Worm (Caenorhabditis elegans) whole organism, late embryonic: Measurements from ENCODE around the gene emb-5.

ENCODE experiments used
- C08G9.2 ChIP-seq: sonication (generic microtip); optimal IDR thresholded peaks from 2 replicates; lab custom pipeline; 2016; ENCODE audit warnings: mild to moderate bottlenecking, missing genetic modification characterization, moderate library complexity, missing compliant biosample characterization
- C38D4.7 ChIP-seq: fragments of 200-800 bp; sonication (Bioruptor generic); optimal IDR thresholded peaks from 2 replicates; lab custom pipeline; 2018; ENCODE audit warnings: mild to moderate bottlenecking, missing genetic modification characterization, moderate library complexity, missing compliant biosample characterization
- T23F11.4 ChIP-seq: fragments of 200-800 bp; sonication (Bioruptor generic); optimal IDR thresholded peaks from 2 replicates; lab custom pipeline; 2018; ENCODE audit warnings: mild to moderate bottlenecking, missing genetic modification characterization, missing compliant biosample characterization
- ahr-1 ChIP-seq: sonication (generic microtip); optimal IDR thresholded peaks from 2 replicates; lab custom pipeline; 2016; ENCODE audit warnings: missing genetic modification characterization, missing compliant biosample characterization
- ama-1 ChIP-seq: fragments of 150-350 bp; optimal IDR thresholded peaks from 2 replicates; lab custom pipeline; 2014
- ceh-18 ChIP-seq: sonication (generic microtip); optimal IDR thresholded peaks from 2 replicates; lab custom pipeline; 2016; ENCODE audit warnings: missing genetic modification characterization, missing compliant biosample characterization
- ceh-19 ChIP-seq: fragments of 200-800 bp; sonication (Bioruptor generic); optimal IDR thresholded peaks from 2 replicates; lab custom pipeline; 2018; ENCODE audit warnings: mild to moderate bottlenecking, missing genetic modification characterization, missing compliant biosample characterization
- ceh-2 ChIP-seq: sonication (generic microtip); optimal IDR thresholded peaks from 2 replicates; lab custom pipeline; 2016; ENCODE audit warnings: missing genotype, missing genetic modification characterization, missing compliant biosample characterization
- ceh-22 ChIP-seq: sonication (generic microtip); optimal IDR thresholded peaks from 2 replicates; lab custom pipeline; 2017; ENCODE audit warnings: missing biosample characterization, missing genetic modification characterization
- ceh-30 ChIP-seq: fragments of 150-350 bp; optimal IDR thresholded peaks from 2 replicates; lab custom pipeline; 2014; ENCODE audit warnings: missing biosample characterization, missing genetic modification characterization
- ceh-31 ChIP-seq: sonication (generic microtip); optimal IDR thresholded peaks from 2 replicates; lab custom pipeline; 2016; ENCODE audit warnings: missing genetic modification characterization, missing compliant biosample characterization
- ceh-45 ChIP-seq: fragments of 200-800 bp; sonication (Bioruptor generic); IDR thresholded peaks from 2 replicates; pipeline ENCODE4 v1.3.6; 2022; ENCODE audit warnings: missing genetic modification reagents, missing genetic modification characterization, missing compliant biosample characterization
- ceh-48 ChIP-seq: sonication (generic microtip); optimal IDR thresholded peaks from 2 replicates; lab custom pipeline; 2016; ENCODE audit warnings: missing genetic modification characterization, inconsistent platforms, missing compliant biosample characterization
- ceh-6 ChIP-seq: fragments of 200-800 bp; sonication (Bioruptor generic); optimal IDR thresholded peaks from 2 replicates; lab custom pipeline; 2018; ENCODE audit warnings: mild to moderate bottlenecking, missing genetic modification characterization, missing compliant biosample characterization
- che-1 ChIP-seq: sonication (generic microtip); optimal IDR thresholded peaks from 2 replicates; lab custom pipeline; 2016; ENCODE audit warnings: mild to moderate bottlenecking, missing genetic modification characterization, missing compliant biosample characterization
- dmd-4 ChIP-seq: sonication (generic microtip); optimal IDR thresholded peaks from 2 replicates; lab custom pipeline; 2016; ENCODE audit warnings: borderline replicate concordance, missing genetic modification characterization, missing compliant biosample characterization
- dve-1 ChIP-seq: sonication (generic microtip); optimal IDR thresholded peaks from 2 replicates; lab custom pipeline; 2017; ENCODE audit warnings: antibody characterized with exemption, mild to moderate bottlenecking, missing genetic modification characterization, missing compliant biosample characterization
- elt-2 ChIP-seq: sonication (generic microtip); optimal IDR thresholded peaks from 2 replicates; lab custom pipeline; 2016; ENCODE audit warnings: missing genetic modification reagents, missing genetic modification characterization, missing compliant biosample characterization
- elt-4 ChIP-seq: sonication (generic microtip); optimal IDR thresholded peaks from 2 replicates; lab custom pipeline; 2016; ENCODE audit warnings: missing genetic modification characterization, missing compliant biosample characterization
- ets-4 ChIP-seq: sonication (generic microtip); optimal IDR thresholded peaks from 2 replicates; lab custom pipeline; 2016; ENCODE audit warnings: missing genetic modification characterization, missing compliant biosample characterization
- eyg-1 ChIP-seq: sonication (generic microtip); optimal IDR thresholded peaks from 2 replicates; lab custom pipeline; 2016; ENCODE audit warnings: missing genotype, missing genetic modification characterization, missing compliant biosample characterization
- fax-1 ChIP-seq: sonication (generic microtip); optimal IDR thresholded peaks from 2 replicates; lab custom pipeline; 2016; ENCODE audit warnings: missing genotype, missing genetic modification characterization, missing compliant biosample characterization
- fkh-10 ChIP-seq: fragments of 150-350 bp; optimal IDR thresholded peaks from 2 replicates; lab custom pipeline; 2014; ENCODE audit warnings: missing biosample characterization, missing genetic modification reagents, missing genetic modification characterization
- gmeb-2 ChIP-seq: sonication (generic microtip); optimal IDR thresholded peaks from 2 replicates; lab custom pipeline; 2016; ENCODE audit warnings: missing genetic modification characterization, inconsistent platforms, missing compliant biosample characterization
- hlh-15 ChIP-seq: sonication (generic microtip); optimal IDR thresholded peaks from 2 replicates; lab custom pipeline; 2016; ENCODE audit warnings: missing genetic modification characterization, missing compliant biosample characterization
- hlh-30 ChIP-seq: sonication (generic microtip); optimal IDR thresholded peaks from 2 replicates; lab custom pipeline; 2017; ENCODE audit warnings: antibody characterized with exemption, missing genetic modification characterization, missing compliant biosample characterization; ENCODE audit not compliant: insufficient read depth
- hlh-6 ChIP-seq: sonication (generic microtip); optimal IDR thresholded peaks from 2 replicates; lab custom pipeline; 2016; ENCODE audit warnings: missing genotype, missing genetic modification characterization, missing compliant biosample characterization
- lim-6 ChIP-seq: sonication (generic microtip); optimal IDR thresholded peaks from 2 replicates; lab custom pipeline; 2016; ENCODE audit warnings: missing genetic modification characterization, missing compliant biosample characterization
- lin-11 ChIP-seq: fragments of 200-800 bp; sonication (Bioruptor generic); optimal IDR thresholded peaks from 2 replicates; lab custom pipeline; 2018; ENCODE audit warnings: mild to moderate bottlenecking, missing genetic modification characterization, missing compliant biosample characterization
- madf-2 ChIP-seq: sonication (generic microtip); optimal IDR thresholded peaks from 2 replicates; lab custom pipeline; 2017; ENCODE audit warnings: missing genetic modification characterization, missing compliant biosample characterization
- mec-3 ChIP-seq: sonication (generic microtip); optimal IDR thresholded peaks from 2 replicates; lab custom pipeline; 2016; ENCODE audit warnings: borderline replicate concordance, missing genetic modification characterization, missing compliant biosample characterization
- nfya-1 ChIP-seq: sonication (generic microtip); optimal IDR thresholded peaks from 2 replicates; lab custom pipeline; 2017; ENCODE audit warnings: missing genetic modification characterization, mild to moderate bottlenecking, missing compliant biosample characterization, antibody characterized with exemption, moderate library complexity
- npax-4 ChIP-seq: sonication (generic microtip); optimal IDR thresholded peaks from 2 replicates; lab custom pipeline; 2016; ENCODE audit warnings: missing genetic modification characterization, missing compliant biosample characterization
- pat-9 ChIP-seq: fragments of 200-800 bp; sonication (Bioruptor generic); optimal IDR thresholded peaks from 2 replicates; lab custom pipeline; 2018; ENCODE audit warnings: mild to moderate bottlenecking, missing genetic modification characterization, moderate library complexity, missing compliant biosample characterization
- pax-1 ChIP-seq: fragments of 150-350 bp; optimal IDR thresholded peaks from 2 replicates; lab custom pipeline; 2014; ENCODE audit warnings: missing biosample characterization, missing genetic modification characterization
- pha-2 ChIP-seq: sonication (generic microtip); optimal IDR thresholded peaks from 2 replicates; lab custom pipeline; 2017; ENCODE audit warnings: mild to moderate bottlenecking, missing genetic modification characterization, missing compliant biosample characterization
- pqm-1 ChIP-seq: sonication (generic microtip); optimal IDR thresholded peaks from 2 replicates; lab custom pipeline; 2016; ENCODE audit warnings: missing genetic modification characterization, missing compliant biosample characterization
- ref-2 ChIP-seq: sonication (generic microtip); optimal IDR thresholded peaks from 2 replicates; lab custom pipeline; 2016; ENCODE audit warnings: missing genetic modification characterization, missing compliant biosample characterization
- rnt-1 ChIP-seq: sonication (generic microtip); optimal IDR thresholded peaks from 2 replicates; lab custom pipeline; 2016; ENCODE audit warnings: missing genetic modification characterization, missing compliant biosample characterization
- sdc-2 ChIP-seq: sonication (generic microtip); optimal IDR thresholded peaks from 2 replicates; lab custom pipeline; 2016; ENCODE audit warnings: missing genotype, missing genetic modification characterization, missing compliant biosample characterization
- sox-2 ChIP-seq: fragments of 200-800 bp; sonication (Bioruptor generic); IDR thresholded peaks from 2 replicates; pipeline ENCODE4 v1.3.6; 2022; ENCODE audit warnings: missing genetic modification reagents, missing genetic modification characterization, missing compliant biosample characterization
- tbx-2 ChIP-seq: sonication (generic microtip); optimal IDR thresholded peaks from 2 replicates; lab custom pipeline; 2016; ENCODE audit warnings: missing genetic modification characterization, missing compliant biosample characterization
- tbx-7 ChIP-seq: sonication (generic microtip); optimal IDR thresholded peaks from 2 replicates; lab custom pipeline; 2016; ENCODE audit warnings: missing genotype, missing genetic modification characterization, missing compliant biosample characterization
- unc-3 ChIP-seq, 2 experiments: fragments of 200-800 bp in 1 of 2; sonication (Bioruptor generic) in 1 of 2; sonication (generic microtip) in 1 of 2; conservative IDR thresholded peaks in 1 of 2; optimal IDR thresholded peaks in 1 of 2; 2 replicates each; pipeline versions ENCODE4 v1.3.6 to Lab custom; 2016 to 2022; ENCODE audit warnings: missing compliant biosample characterization in 2 of 2, missing genetic modification characterization in 2 of 2, missing genetic modification reagents in 1 of 2
- unc-42 ChIP-seq: sonication (generic microtip); optimal IDR thresholded peaks from 2 replicates; lab custom pipeline; 2016; ENCODE audit warnings: missing genotype, missing genetic modification characterization, missing compliant biosample characterization
- unc-55 ChIP-seq: sonication (generic microtip); optimal IDR thresholded peaks from 2 replicates; lab custom pipeline; 2017; ENCODE audit warnings: missing biosample characterization, missing genetic modification reagents, missing genetic modification characterization
- unc-86 ChIP-seq: sonication (generic microtip); optimal IDR thresholded peaks from 2 replicates; lab custom pipeline; 2016; ENCODE audit warnings: missing genetic modification characterization, missing compliant biosample characterization
- zip-5 ChIP-seq: sonication (generic microtip); optimal IDR thresholded peaks from 2 replicates; lab custom pipeline; 2016; ENCODE audit warnings: missing genetic modification characterization, missing compliant biosample characterization
- ztf-16 ChIP-seq: sonication (generic microtip); optimal IDR thresholded peaks from 2 replicates; lab custom pipeline; 2017; ENCODE audit warnings: missing genetic modification characterization, missing compliant biosample characterization

emb-5 gene

ce11 chrIII:4695057-4695456 lies 25.4 kb downstream of the emb-5 start, which contains the start of gene T04A8.7:
Gene T04A8.7 (plus strand): TSS chrIII:4695357.
- TF ChIP-seq hlh-30 (tag; lab: Kevin White, UChicago) = no peak
- no peak for TF ChIP-seq madf-2 (tag; lab: Kevin White, UChicago)
- no peak for TF ChIP-seq rnt-1 (tag; lab: Kevin White, UChicago)
- no peak for TF ChIP-seq ets-4

ce11 chrIII:4693695-4694094 lies 26.8 kb downstream of the emb-5 start, which contains the start of gene T04A8.8:
Gene T04A8.8 (plus strand): TSS chrIII:4693995.
- TF ChIP-seq C08G9.2 = no peak
- no peak for TF ChIP-seq ceh-6
- no peak for TF ChIP-seq zip-5
- TF ChIP-seq ceh-22 (tag; lab: Kevin White, UChicago) = no peak
- no peak for TF ChIP-seq ztf-16 (tag; lab: Kevin White, UChicago)
- no peak for TF ChIP-seq eyg-1 (tag; lab: Kevin White, UChicago)

- no peak for TF ChIP-seq elt-4 (tag; lab: Kevin White, UChicago)
- TF ChIP-seq dmd-4 (tag; lab: Kevin White, UChicago) = no peak
- peak; percentile 29 for TF ChIP-seq unc-42 (tag; lab: Kevin White, UChicago)
- TF ChIP-seq pqm-1 (tag; lab: Kevin White, UChicago) = no peak
- no peak for TF ChIP-seq ceh-2 (tag; lab: Kevin White, UChicago)
- no peak for TF ChIP-seq gmeb-2
- TF ChIP-seq fkh-10 = no peak
- TF ChIP-seq lin-11 (tag; lab: Kevin White, UChicago) = no peak
- no peak for TF ChIP-seq ceh-45 (GFP tag; lab: Robert Waterston, UW)
- no peak for TF ChIP-seq ref-2 (tag; lab: Kevin White, UChicago)
- TF ChIP-seq ahr-1 (tag; lab: Kevin White, UChicago) = no peak
- no peak for TF ChIP-seq sox-2 (GFP tag; lab: Robert Waterston, UW)
- TF ChIP-seq mec-3 (tag; lab: Kevin White, UChicago) = no peak
- no peak for TF ChIP-seq tbx-7
- TF ChIP-seq fax-1 (tag; lab: Kevin White, UChicago) = no peak
- no peak for TF ChIP-seq pat-9 (tag; lab: Kevin White, UChicago)
- peak; percentile 14 for TF ChIP-seq ceh-18
- TF ChIP-seq eyg-1 (tag; lab: Kevin White, UChicago) = no peak
- TF ChIP-seq elt-2 (tag; lab: Kevin White, UChicago) = peak; percentile 63
- no peak for TF ChIP-seq lim-6 (tag; lab: Kevin White, UChicago)
- peak; percentile 70 for TF ChIP-seq nfya-1 (tag; lab: Kevin White, UChicago)
- no peak for TF ChIP-seq unc-3 (GFP tag; conservative IDR thresholded peaks at IDR 0.05; lab: Robert Waterston, UW)
- TF ChIP-seq unc-3 (tag; optimal IDR thresholded peaks at IDR 0.05; lab: Kevin White, UChicago) = no peak
- peak; percentile 5 for TF ChIP-seq ztf-16 (tag; lab: Kevin White, UChicago)
- TF ChIP-seq tbx-2 = peak; percentile 50
- TF ChIP-seq ceh-19 (GFP tag; lab: Kevin White, UChicago) = no peak
- no peak for TF ChIP-seq zip-5
- TF ChIP-seq ceh-48 = no peak
- no peak for TF ChIP-seq sdc-2 (tag; lab: Kevin White, UChicago)
- TF ChIP-seq ceh-22 (tag; lab: Kevin White, UChicago) = no peak
- no peak for TF ChIP-seq T23F11.4 (GFP tag; lab: Kevin White, UChicago)
- TF ChIP-seq ets-4 = peak; percentile 16
- no peak for TF ChIP-seq npax-4 (tag; lab: Kevin White, UChicago)
- no peak for TF ChIP-seq pha-2 (tag; lab: Kevin White, UChicago)
- TF ChIP-seq hlh-15 (tag; lab: Kevin White, UChicago) = no peak
- no peak for TF ChIP-seq unc-55 (GFP tag; lab: Kevin White, UChicago)
- no peak for TF ChIP-seq C38D4.7 (GFP tag; lab: Kevin White, UChicago)
- no peak for TF ChIP-seq ama-1
- TF ChIP-seq ceh-31 (tag; lab: Kevin White, UChicago) = peak; percentile 23
- TF ChIP-seq pax-1 (tag; lab: Kevin White, UChicago) = no peak
- TF ChIP-seq che-1 (tag; lab: Kevin White, UChicago) = no peak
- TF ChIP-seq unc-86 (tag; lab: Kevin White, UChicago) = no peak
- no peak for TF ChIP-seq hlh-30 (tag; lab: Kevin White, UChicago)
- no peak for TF ChIP-seq hlh-6
- no peak for TF ChIP-seq ceh-6
- no peak for TF ChIP-seq ceh-30 (tag; lab: Kevin White, UChicago)
- no peak for TF ChIP-seq dve-1
Observed at ce11 chrIII:4693281-4693680, 27.2 kb downstream of the emb-5 start, which contains the start of gene nifk-1. Gene nifk-1 (minus strand): TSS chrIII:4693307.
